Worm (Caenorhabditis elegans) whole organism, L4/young adult: Measurements from ENCODE around the gene unc-17.

ENCODE experiments used
- W03F9.2 ChIP-seq: fragments of 150-350 bp; optimal IDR thresholded peaks from 2 replicates; lab custom pipeline; 2014; ENCODE audit warnings: missing biosample characterization, missing genetic modification characterization
- dao-5 ChIP-seq: sonication (generic microtip); optimal IDR thresholded peaks from 2 replicates; lab custom pipeline; 2016; ENCODE audit warnings: missing genotype, missing genetic modification characterization, moderate library complexity, missing compliant biosample characterization
- him-1 ChIP-seq: sonication (generic microtip); optimal IDR thresholded peaks from 2 replicates; lab custom pipeline; 2016; ENCODE audit warnings: missing genotype, missing genetic modification reagents, missing genetic modification characterization, missing compliant biosample characterization

DNA sequence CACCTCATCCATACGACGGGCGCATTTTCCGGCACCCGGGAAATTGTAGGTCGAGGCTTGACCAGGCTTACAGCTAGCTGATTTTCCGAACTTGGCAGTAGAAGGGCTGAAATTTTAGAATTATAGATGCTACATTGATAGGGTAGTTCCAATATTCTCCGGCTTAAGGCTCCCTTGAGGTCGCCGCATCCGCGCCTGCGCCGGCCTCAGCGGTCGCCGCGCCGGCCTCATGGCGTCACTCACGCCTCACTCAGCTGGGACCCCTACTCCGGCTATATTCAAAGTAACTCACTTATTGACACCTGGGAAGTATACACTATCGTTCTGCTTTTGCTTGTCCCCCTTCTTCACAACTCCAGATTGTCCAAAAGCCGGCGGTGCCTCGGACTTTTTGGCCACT is 20.4 kb downstream of the unc-17 start:
- TF ChIP-seq dao-5 (tag; lab: Kevin White, UChicago) (no peak), him-1 (tag; lab: Kevin White, UChicago) (no peak), W03F9.2 (no peak)
